Worm (Caenorhabditis elegans): ENCODE data around the gene F32D8.2.

DNA sequence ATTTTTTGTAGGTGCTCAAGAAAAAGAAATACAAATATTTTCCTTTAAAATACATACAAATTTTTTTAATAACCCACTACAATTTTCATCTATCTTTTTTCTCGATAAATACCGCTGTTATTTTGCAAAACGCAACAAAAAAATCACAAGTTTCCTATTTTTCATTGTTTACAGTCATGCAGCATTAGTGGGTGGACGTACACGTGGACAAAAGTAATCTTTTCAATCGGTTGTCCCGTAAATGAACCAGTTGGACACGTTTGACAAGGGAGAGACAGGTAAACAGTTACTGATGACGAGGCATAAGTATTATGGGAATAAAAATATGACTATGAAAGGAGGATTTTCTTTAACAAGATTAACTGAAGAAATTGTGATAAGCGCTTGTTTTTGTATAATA lies 10.4 kb upstream of the F32D8.2 start:
- TF ChIP-seq pag-3 (tag; optimal IDR thresholded peaks at IDR 0.05; ENCODE audit: borderline replicate concordance, insufficient read depth): no peak
- TF ChIP-seq Y116A8C.19 (tag; optimal IDR thresholded peaks at IDR 0.05; ENCODE audit: borderline replicate concordance): no peak
- no peak for TF ChIP-seq nhr-47 (tag; optimal IDR thresholded peaks at IDR 0.05)
